Worm (Caenorhabditis elegans) whole organism, early embryonic: ENCODE results near the gene C01B9.4.

ENCODE experiments used
- F13C5.2 ChIP-seq: sonication (generic microtip); optimal IDR thresholded peaks from 2 replicates; lab custom pipeline; 2017; ENCODE audit warnings: mild to moderate bottlenecking, missing genetic modification characterization, inconsistent platforms, missing compliant biosample characterization
- ama-1 ChIP-seq: fragments of 150-350 bp; optimal IDR thresholded peaks from 2 replicates; lab custom pipeline; 2014
- ceh-36 ChIP-seq: sonication (generic microtip); optimal IDR thresholded peaks from 2 replicates; lab custom pipeline; 2016; ENCODE audit warnings: missing genetic modification characterization, inconsistent platforms, missing compliant biosample characterization
- flt-1 ChIP-seq: fragments of 200-800 bp; sonication (Bioruptor generic); IDR thresholded peaks from 2 replicates; pipeline ENCODE4 v1.3.6; 2022; ENCODE audit warnings: missing genetic modification characterization, missing compliant biosample characterization
- hmbx-1 ChIP-seq: sonication (generic microtip); optimal IDR thresholded peaks from 2 replicates; lab custom pipeline; 2016; ENCODE audit warnings: mild to moderate bottlenecking, missing genetic modification characterization, missing compliant biosample characterization
- hnd-1 ChIP-seq: sonication (generic microtip); optimal IDR thresholded peaks from 2 replicates; lab custom pipeline; 2016; ENCODE audit warnings: missing genetic modification characterization, missing compliant biosample characterization
- pes-1 ChIP-seq: fragments of 200-800 bp; sonication (Bioruptor generic); IDR thresholded peaks from 2 replicates; pipeline ENCODE4 v1.3.6; 2022; ENCODE audit warnings: missing genetic modification reagents, missing genetic modification characterization, missing compliant biosample characterization
- sea-1 ChIP-seq: fragments of 200-800 bp; sonication (Bioruptor generic); conservative IDR thresholded peaks from 2 replicates; pipeline ENCODE4 v1.3.6; 2022; ENCODE audit warnings: missing genetic modification characterization, missing compliant biosample characterization
- tbx-11 ChIP-seq: fragments of 200-800 bp; sonication (Bioruptor generic); IDR thresholded peaks from 2 replicates; pipeline ENCODE4 v1.3.6; 2022; ENCODE audit warnings: missing genetic modification characterization, missing compliant biosample characterization

- TF ChIP-seq pes-1 (GFP tag; lab: Robert Waterston, UW) (no peak), sea-1 (GFP tag; lab: Robert Waterston, UW) (no peak), flt-1 (GFP tag; lab: Robert Waterston, UW) (no peak), ama-1 (lab: Kevin White, UChicago) (no peak), hmbx-1 (no peak), tbx-11 (no peak), F13C5.2 (tag; lab: Kevin White, UChicago) (no peak), ceh-36 (tag; lab: Kevin White, UChicago) (no peak), hnd-1 (tag; lab: Kevin White, UChicago) (no peak)
These were observed 32.8 kb downstream of the C01B9.4 start for ce11 chrII:13751030-13751429.
